Worm (Caenorhabditis elegans): ENCODE data around the gene F59B2.3.
"Not testable (repeated sequence)": the region's sequence is repeated elsewhere in the genome, so short reads cannot be mapped to it uniquely, and the experiment has no call there.

DNA sequence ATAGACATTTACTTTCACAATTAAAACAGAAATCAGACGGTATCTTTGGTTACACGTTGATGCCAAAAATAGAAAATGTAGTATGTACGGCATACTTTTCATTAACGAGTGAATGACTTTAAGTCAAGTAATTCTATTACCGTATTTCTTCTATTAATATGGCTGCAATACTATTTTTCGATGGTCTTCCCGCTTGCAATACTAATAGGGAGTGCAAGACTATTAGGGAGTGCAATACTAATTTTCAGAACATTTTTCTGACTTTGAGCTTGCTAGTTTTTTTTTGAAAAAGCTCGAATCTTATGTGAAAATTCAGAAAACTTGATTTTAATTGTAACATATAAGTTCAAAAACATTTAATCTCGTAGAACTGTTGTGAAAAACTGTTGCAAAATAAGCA, 9.8 kb downstream of the F59B2.3 start, which contains the start of gene R08D7.7:
- TF ChIP-seq mdl-1 (tag; optimal IDR thresholded peaks at IDR 0.05); nhr-12 (tag; optimal IDR thresholded peaks at IDR 0.05); nhr-11 (tag; optimal IDR thresholded peaks at IDR 0.05); sea-2 (GFP tag; optimal IDR thresholded peaks at IDR 0.05); nhr-25 (tag; optimal IDR thresholded peaks at IDR 0.05); snpc-4 (tag; optimal IDR thresholded peaks at IDR 0.05); ztf-4 (tag; optimal IDR thresholded peaks at IDR 0.05); nhr-23 (tag; optimal IDR thresholded peaks at IDR 0.05); daf-12 (tag; optimal IDR thresholded peaks at IDR 0.05): not testable (repeated sequence)

All from whole organism, L3 larva.